Fruit fly (Drosophila melanogaster) Kc167 (cell line): ENCODE measurements around the gene CG12093.

Experiments used
- Myc ChIP-seq: fragments of >200 bp; optimal IDR thresholded peaks from 2 replicates; lab custom pipeline; 2017; ENCODE audit warnings: missing external identifiers
- Sin3A ChIP-seq: fragments of >200 bp; optimal IDR thresholded peaks from 2 replicates; lab custom pipeline; 2018; ENCODE audit warnings: missing external identifiers
- h ChIP-seq: fragments of >200 bp; optimal IDR thresholded peaks from 3 replicates; lab custom pipeline; 2018; ENCODE audit warnings: missing external identifiers
- insv ChIP-seq: fragments of >200 bp; optimal IDR thresholded peaks from 3 replicates; lab custom pipeline; 2018; ENCODE audit warnings: missing external identifiers
- psq ChIP-seq: fragments of >200 bp; optimal IDR thresholded peaks from 2 replicates; lab custom pipeline; 2017; ENCODE audit warnings: missing external identifiers
- ttk ChIP-seq: sonication (Bioruptor generic); optimal IDR thresholded peaks from 2 replicates; lab custom pipeline; 2017; ENCODE audit warnings: missing external identifiers

DNA sequence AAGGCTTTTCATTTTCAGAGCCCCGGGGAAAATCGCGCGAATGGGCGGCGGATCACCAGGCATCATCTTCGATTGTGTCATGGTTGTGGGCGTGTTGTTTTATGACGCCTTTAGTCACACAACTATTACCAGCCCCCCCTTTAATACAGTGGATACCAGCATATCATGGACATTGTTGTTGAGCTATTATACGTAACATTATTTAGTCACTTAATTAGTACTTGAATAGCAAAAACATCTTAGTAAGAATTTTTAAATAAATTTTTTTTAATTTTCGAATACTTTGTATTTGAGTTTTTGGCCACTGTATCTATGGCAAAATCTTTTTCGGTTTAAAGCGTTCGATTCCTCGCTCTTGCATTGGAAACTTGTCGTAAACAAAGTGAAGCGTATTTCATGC lies 10.0 kb downstream of the CG12093 start:
- TF ChIP-seq Myc (lab: Kevin White, UChicago) = no peak
- TF ChIP-seq h (lab: Kevin White, UChicago) = no peak
- TF ChIP-seq Sin3A (lab: Kevin White, UChicago) = no peak
- TF ChIP-seq insv = no peak
- no peak for TF ChIP-seq psq (lab: Kevin White, UChicago)
- no peak for TF ChIP-seq ttk (lab: Kevin White, UChicago)
